Fruit fly (Drosophila melanogaster): Measurements from ENCODE around the gene AstA-R1.

- TF ChIP-seq CG9139 (GFP tag; optimal IDR thresholded peaks at IDR 0.05) (no peak), CG6792 (GFP tag; optimal IDR thresholded peaks at IDR 0.05) (no peak), fkh (GFP tag; optimal IDR thresholded peaks at IDR 0.05) (no peak), Hr39 (GFP tag; optimal IDR thresholded peaks at IDR 0.05) (no peak), CG34406 (GFP tag; optimal IDR thresholded peaks at IDR 0.05) (no peak), eg (GFP tag; IDR thresholded peaks at IDR 0.05) (no peak)
Observed at dm6 chrX:3570249-3570648, 4.1 kb upstream of the AstA-R1 start.

Data from whole organism, prepupa.